Worm (Caenorhabditis elegans) whole organism, young adult: ENCODE measurements around the gene rfth-1.

Experiments
- B0019.2 ChIP-seq: fragments of 200-800 bp; sonication (Bioruptor generic); conservative IDR thresholded peaks from 2 replicates; pipeline ENCODE4 v1.3.6; 2022; ENCODE audit warnings: missing genetic modification reagents, missing genetic modification characterization, missing compliant biosample characterization
- F10E7.11 ChIP-seq: sonication (generic microtip); optimal IDR thresholded peaks from 2 replicates; lab custom pipeline; 2017; ENCODE audit warnings: mild to moderate bottlenecking, missing genetic modification characterization, moderate library complexity, missing compliant biosample characterization
- F39B2.1 ChIP-seq: fragments of 200-800 bp; sonication (Bioruptor generic); IDR thresholded peaks from 2 replicates; pipeline ENCODE4 v1.3.6; 2022; ENCODE audit warnings: missing genetic modification reagents, missing genetic modification characterization, missing compliant biosample characterization
- T07F8.4 ChIP-seq: sonication (generic microtip); optimal IDR thresholded peaks from 2 replicates; lab custom pipeline; 2016; ENCODE audit warnings: mild to moderate bottlenecking, missing genetic modification characterization, moderate library complexity, missing compliant biosample characterization
- ZK185.1 ChIP-seq: sonication (generic microtip); optimal IDR thresholded peaks from 2 replicates; lab custom pipeline; 2016; ENCODE audit warnings: mild to moderate bottlenecking, missing genetic modification characterization, missing compliant biosample characterization; ENCODE audit not compliant: poor library complexity, severe bottlenecking
- akir-1 ChIP-seq: fragments of 200-800 bp; sonication (Bioruptor generic); optimal IDR thresholded peaks from 2 replicates; lab custom pipeline; 2018; ENCODE audit warnings: mild to moderate bottlenecking, missing genetic modification characterization, moderate library complexity, missing compliant biosample characterization
- dox-1 ChIP-seq: fragments of 200-800 bp; sonication (Bioruptor generic); IDR thresholded peaks from 2 replicates; pipeline ENCODE4 v1.3.6; 2022; ENCODE audit warnings: missing genetic modification reagents, missing genetic modification characterization, missing compliant biosample characterization
- dpl-1 ChIP-seq: fragments of 150-350 bp; optimal IDR thresholded peaks from 2 replicates; lab custom pipeline; 2014; ENCODE audit warnings: missing biosample characterization, missing genetic modification reagents, missing genetic modification characterization
- efl-1 ChIP-seq: fragments of 150-350 bp; optimal IDR thresholded peaks from 2 replicates; lab custom pipeline; 2014; ENCODE audit warnings: missing biosample characterization, missing genetic modification reagents, missing genetic modification characterization
- egrh-3 ChIP-seq: fragments of 200-800 bp; sonication (Bioruptor generic); IDR thresholded peaks from 2 replicates; pipeline ENCODE4 v1.3.6; 2022; ENCODE audit warnings: missing genetic modification reagents, missing genetic modification characterization, missing compliant biosample characterization
- ekl-4 ChIP-seq: fragments of 200-800 bp; sonication (Bioruptor generic); IDR thresholded peaks from 2 replicates; pipeline ENCODE4 v1.3.6; 2022; ENCODE audit warnings: missing genetic modification reagents, missing genetic modification characterization, missing compliant biosample characterization
- gei-17 ChIP-seq: fragments of 200-800 bp; sonication (Bioruptor generic); optimal IDR thresholded peaks from 2 replicates; lab custom pipeline; 2018; ENCODE audit warnings: mild to moderate bottlenecking, missing genetic modification characterization, missing compliant biosample characterization
- hlh-26 ChIP-seq: fragments of 200-800 bp; sonication (Bioruptor generic); conservative IDR thresholded peaks from 2 replicates; pipeline ENCODE4 v1.3.6; 2022; ENCODE audit warnings: missing genetic modification reagents, missing genetic modification characterization, missing compliant biosample characterization
- lin-35 ChIP-seq, 3 experiments: fragments of 150-350 bp in 2 of 3; sonication (generic microtip) in 1 of 3; optimal IDR thresholded peaks; 2 replicates each; lab custom pipeline; 2014 to 2018; ENCODE audit warnings: missing biosample characterization in 3 of 3, missing genetic modification characterization in 3 of 3, missing genetic modification reagents in 3 of 3
- lin-40 ChIP-seq: sonication (generic microtip); optimal IDR thresholded peaks from 2 replicates; lab custom pipeline; 2016; ENCODE audit warnings: missing genetic modification characterization, mild to moderate bottlenecking, missing compliant biosample characterization, missing genotype, missing genetic modification reagents
- mxl-1 ChIP-seq: sonication (generic microtip); optimal IDR thresholded peaks from 2 replicates; lab custom pipeline; 2016; ENCODE audit warnings: missing genetic modification characterization, missing compliant biosample characterization
- nhr-80 ChIP-seq: sonication (generic microtip); optimal IDR thresholded peaks from 2 replicates; lab custom pipeline; 2016; ENCODE audit warnings: missing genetic modification characterization, missing compliant biosample characterization
- sdz-38 ChIP-seq: sonication (generic microtip); optimal IDR thresholded peaks from 2 replicates; lab custom pipeline; 2016; ENCODE audit warnings: missing genotype, missing genetic modification characterization, missing compliant biosample characterization
- snpc-3.4 ChIP-seq: sonication (generic microtip); optimal IDR thresholded peaks from 2 replicates; lab custom pipeline; 2017; ENCODE audit warnings: missing genetic modification characterization, mild to moderate bottlenecking, missing compliant biosample characterization, antibody characterized with exemption, moderate library complexity, missing genotype, missing genetic modification reagents
- snpc-4 ChIP-seq, 5 experiments: fragments of 150-350 bp in 1 of 5; sonication (generic microtip) in 4 of 5; optimal IDR thresholded peaks; 2 replicates each; lab custom pipeline; 2014 to 2018; ENCODE audit warnings: missing genetic modification characterization in 5 of 5, missing biosample characterization in 3 of 5, antibody characterized with exemption in 2 of 5, mild to moderate bottlenecking in 2 of 5, missing compliant biosample characterization in 2 of 5, missing genotype in 2 of 5, moderate library complexity in 2 of 5, missing genetic modification reagents in 1 of 5
- tbp1 ChIP-seq: fragments of 200-800 bp; sonication (Bioruptor generic); optimal IDR thresholded peaks from 2 replicates; lab custom pipeline; 2018; ENCODE audit warnings: mild to moderate bottlenecking, missing genetic modification characterization, missing compliant biosample characterization
- tlf-1 ChIP-seq: fragments of 200-800 bp; sonication (Bioruptor generic); optimal IDR thresholded peaks from 2 replicates; lab custom pipeline; 2018; ENCODE audit warnings: mild to moderate bottlenecking, missing genetic modification characterization, missing compliant biosample characterization
- zfh-2 ChIP-seq: fragments of 200-800 bp; sonication (Bioruptor generic); conservative IDR thresholded peaks from 2 replicates; pipeline ENCODE4 v1.3.6; 2022; ENCODE audit warnings: missing genetic modification reagents, missing genetic modification characterization, missing compliant biosample characterization
- ztf-25 ChIP-seq: fragments of 200-800 bp; sonication (Bioruptor generic); IDR thresholded peaks from 2 replicates; pipeline ENCODE4 v1.3.6; 2022; ENCODE audit warnings: missing genetic modification reagents, missing genetic modification characterization, missing compliant biosample characterization
- ztf-28 ChIP-seq: fragments of 200-800 bp; sonication (Bioruptor generic); IDR thresholded peaks from 2 replicates; pipeline ENCODE4 v1.3.6; 2022; ENCODE audit warnings: missing genetic modification reagents, missing genetic modification characterization, missing compliant biosample characterization

rfth-1 gene

DNA sequence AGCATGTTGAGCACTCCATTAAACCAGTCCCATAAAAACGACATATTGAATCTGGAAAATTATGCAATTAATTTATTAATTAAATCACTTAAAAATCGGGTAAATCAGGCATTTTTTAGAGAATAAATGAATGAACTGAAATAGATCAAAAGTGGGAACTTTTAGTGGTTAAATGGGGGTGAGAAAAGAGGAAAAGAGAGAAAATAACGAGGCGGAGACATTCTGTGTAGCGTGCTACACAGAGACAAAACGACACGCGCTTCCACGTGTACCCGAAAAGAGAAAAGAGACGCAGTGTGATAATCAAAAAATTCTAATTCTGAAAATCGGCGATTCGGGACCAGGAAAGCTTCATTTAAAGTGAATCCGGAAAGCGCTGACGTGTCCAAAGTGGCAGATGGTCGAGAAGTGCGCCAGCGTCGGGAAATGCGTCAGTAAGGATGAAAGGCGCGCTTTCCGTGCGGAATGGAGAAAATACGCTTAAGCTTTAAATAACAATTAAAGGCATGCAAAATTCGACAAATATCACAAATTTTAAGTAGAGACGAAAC lies 2.2 kb upstream of the rfth-1 start, which contains the start of gene sar-1 (continued):
- TF ChIP-seq F10E7.11 (tag; lab: Kevin White, UChicago): no peak
- TF ChIP-seq ZK185.1 (tag; lab: Kevin White, UChicago): no peak
- no peak for TF ChIP-seq F39B2.1 (GFP tag; lab: Robert Waterston, UW)
- TF ChIP-seq efl-1: peak; percentile 55
- no peak for TF ChIP-seq hlh-26 (GFP tag; lab: Robert Waterston, UW)
- TF ChIP-seq tlf-1 (GFP tag; lab: Kevin White, UChicago): peak; percentile 81
- TF ChIP-seq snpc-3.4 (tag; lab: Kevin White, UChicago): peak; percentile 2
- TF ChIP-seq B0019.2 (GFP tag; lab: Robert Waterston, UW): no peak
- no peak for TF ChIP-seq mxl-1 (tag; lab: Kevin White, UChicago)
- TF ChIP-seq ztf-28 (GFP tag; lab: Robert Waterston, UW): no peak
- TF ChIP-seq akir-1 (GFP tag; lab: Kevin White, UChicago): no peak
- TF ChIP-seq gei-17: no peak
- TF ChIP-seq ekl-4 (GFP tag; lab: Robert Waterston, UW): peak; percentile 68
- TF ChIP-seq sdz-38 (tag; lab: Kevin White, UChicago): no peak

DNA sequence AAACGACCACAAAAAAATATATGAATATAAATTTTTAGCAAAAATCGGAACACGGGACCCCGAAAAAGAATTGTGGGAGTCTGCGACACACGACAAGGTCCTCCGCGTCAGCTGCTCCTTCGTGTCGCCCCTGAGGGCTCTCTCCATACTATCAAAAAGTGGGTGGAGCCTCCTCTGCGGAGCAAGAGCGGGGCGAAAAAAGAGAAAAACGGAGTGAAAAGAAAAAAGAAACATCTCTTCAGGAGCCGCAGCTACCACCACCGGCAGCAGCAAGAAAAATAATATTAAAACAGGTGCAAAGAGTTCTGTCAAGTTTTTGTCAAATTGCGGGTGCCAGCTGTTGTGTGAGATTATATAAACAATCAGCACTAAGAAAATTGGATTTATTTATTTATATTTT lies 4.5 kb downstream of the rfth-1 start, which contains the start of gene gbb-2:
Gene gbb-2 (minus strand): TSS at position 112 of the 400 bp plus-strand sequence.
- TF ChIP-seq tbp1 (GFP tag; lab: Kevin White, UChicago): no peak
- TF ChIP-seq zfh-2 (GFP tag; lab: Robert Waterston, UW): peak; percentile 50; the same call in 1 of the 2 replicates
- peak; percentile 10; the same call in 1 of the 2 replicates for TF ChIP-seq dox-1

DNA sequence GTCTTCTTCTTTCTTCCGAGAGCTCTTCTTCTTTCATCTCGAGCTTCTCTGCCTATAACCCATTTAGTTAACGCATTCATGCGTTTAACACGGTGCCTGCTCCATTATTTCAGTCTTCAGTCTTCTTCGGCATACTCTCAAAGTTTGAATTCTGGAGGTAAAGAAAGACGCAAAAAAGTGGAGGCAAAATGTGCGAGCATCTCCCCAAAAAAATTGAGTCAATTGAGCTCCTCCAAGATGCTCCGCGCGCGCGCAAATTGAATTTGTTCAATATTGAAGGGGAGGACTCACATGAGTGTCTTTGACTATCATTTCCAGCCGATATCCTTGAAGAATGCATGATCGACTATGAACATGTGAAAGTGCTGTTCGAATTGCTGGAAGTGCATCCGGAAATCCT lies 6.0 kb downstream of the rfth-1 start:
- TF ChIP-seq dpl-1: no peak

DNA sequence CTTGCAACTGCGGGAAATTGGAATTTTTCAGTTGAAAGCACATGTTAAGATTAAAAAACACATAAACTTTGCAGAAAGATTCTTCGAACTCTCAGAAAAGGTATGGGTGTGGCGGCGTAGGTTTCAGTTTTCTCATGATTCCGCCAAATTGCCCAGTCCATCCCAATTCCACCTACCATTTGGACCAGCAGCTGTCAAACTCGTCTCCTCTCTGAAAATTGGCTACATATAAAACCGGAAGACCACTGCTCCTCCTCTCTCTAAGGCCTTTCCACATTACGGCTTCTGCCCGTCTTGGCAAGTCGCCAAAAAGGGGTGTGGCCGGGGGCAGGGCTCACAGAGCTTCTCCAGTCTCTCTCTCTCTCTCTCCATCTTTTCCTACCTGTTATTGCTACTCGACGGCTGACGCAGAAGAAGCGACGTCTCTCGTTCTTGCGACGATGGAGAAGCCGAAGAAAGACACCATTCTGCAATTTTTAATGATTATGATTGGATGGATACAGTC lies 20.9 kb downstream of the rfth-1 start, which contains the start of gene ZK180.7:
Gene ZK180.7 (plus strand): TSS at position 395 of the 505 bp plus-strand sequence.
- no peak for TF ChIP-seq lin-35 (GFP tag; optimal IDR thresholded peaks at IDR 0.05; lab: Kevin White, UChicago)
- no peak for TF ChIP-seq snpc-4 (GFP tag; optimal IDR thresholded peaks at IDR 0.05; lab: Kevin White, UChicago)
- TF ChIP-seq snpc-4 (tag; optimal IDR thresholded peaks at IDR 0.05; lab: Kevin White, UChicago): no peak
- TF ChIP-seq egrh-3 (GFP tag; lab: Robert Waterston, UW): peak; percentile 21; the same call in 1 of the 2 replicates
- peak; percentile 76 for TF ChIP-seq zfh-2 (GFP tag; lab: Robert Waterston, UW)
- no peak for TF ChIP-seq ztf-25 (GFP tag; lab: Robert Waterston, UW)
- TF ChIP-seq, all 124 proteins: peak for 2

DNA sequence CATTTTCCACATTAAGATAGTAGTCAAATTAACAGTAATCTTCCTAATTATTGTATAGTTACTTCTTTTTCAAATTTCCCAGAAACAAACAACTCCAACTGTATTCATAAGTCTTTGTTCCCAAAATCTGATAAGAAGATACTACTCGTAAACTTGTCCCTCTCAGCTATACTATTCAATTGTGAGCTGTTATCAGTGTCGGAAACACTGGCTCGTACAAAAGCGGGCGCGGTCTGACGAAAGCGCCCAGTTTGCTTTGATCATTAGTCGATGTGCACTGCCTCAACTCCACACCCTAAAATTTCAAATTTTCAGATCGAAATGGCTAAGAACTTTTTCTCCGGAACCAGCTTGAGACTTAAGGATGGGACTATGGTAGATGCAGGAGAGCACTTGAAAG lies 24.4 kb downstream of the rfth-1 start, which contains the start of gene trx-3:
Gene trx-3 (plus strand): TSS at position 291 of the 400 bp plus-strand sequence.
- TF ChIP-seq T07F8.4 (tag; lab: Kevin White, UChicago) (no peak), nhr-80 (tag; lab: Kevin White, UChicago) (peak; percentile 53)

DNA sequence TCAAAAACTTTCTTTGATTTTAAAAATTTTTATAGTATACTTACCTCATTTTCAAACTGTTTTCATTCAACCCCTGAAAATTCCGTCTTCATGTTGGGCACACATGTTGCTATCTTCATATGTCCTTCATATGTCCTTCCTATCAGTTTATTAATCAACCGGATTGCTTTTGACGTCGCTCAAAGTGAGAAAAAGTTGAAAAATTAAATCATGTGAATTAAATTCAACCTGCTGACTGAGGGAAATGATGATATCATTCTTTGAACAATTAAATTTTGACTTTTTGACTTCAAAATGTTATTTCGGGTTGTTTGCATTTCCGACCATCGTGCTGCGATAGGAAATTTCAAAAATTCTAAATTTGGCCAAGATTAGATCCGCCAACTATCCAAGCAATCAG lies 26.6 kb downstream of the rfth-1 start:
- TF ChIP-seq mxl-1 (tag; lab: Kevin White, UChicago): no peak
- peak; percentile 57 for TF ChIP-seq nhr-80 (tag; lab: Kevin White, UChicago)

DNA sequence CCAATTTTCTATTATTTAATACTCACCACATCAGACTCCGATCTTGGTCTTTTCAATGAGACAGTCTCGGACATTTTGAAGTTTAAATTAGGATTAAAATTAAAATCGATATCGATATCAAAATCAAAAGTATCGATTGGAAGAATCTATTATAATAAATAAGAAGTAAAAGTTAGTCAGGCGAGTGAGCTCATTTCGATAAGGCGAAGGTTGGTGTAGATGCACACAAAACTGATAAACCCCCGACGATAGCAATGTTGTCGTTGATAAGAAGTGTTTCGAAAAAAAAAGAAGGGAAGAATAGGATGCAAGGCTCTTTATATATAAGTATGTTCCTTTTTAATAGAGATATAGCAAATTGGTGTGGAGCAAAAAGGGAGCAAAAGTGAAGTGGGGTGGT lies 28.6 kb downstream of the rfth-1 start, which contains the start of gene M01H9.4:
Gene M01H9.4 (minus strand): TSS at position 379 of the 400 bp plus-strand sequence.
- TF ChIP-seq nhr-80 (tag; lab: Kevin White, UChicago) (peak; percentile 83), lin-40 (tag; lab: Kevin White, UChicago) (no peak)
